Fruit fly (Drosophila melanogaster): Measurements from ENCODE around the gene anox.

DNA sequence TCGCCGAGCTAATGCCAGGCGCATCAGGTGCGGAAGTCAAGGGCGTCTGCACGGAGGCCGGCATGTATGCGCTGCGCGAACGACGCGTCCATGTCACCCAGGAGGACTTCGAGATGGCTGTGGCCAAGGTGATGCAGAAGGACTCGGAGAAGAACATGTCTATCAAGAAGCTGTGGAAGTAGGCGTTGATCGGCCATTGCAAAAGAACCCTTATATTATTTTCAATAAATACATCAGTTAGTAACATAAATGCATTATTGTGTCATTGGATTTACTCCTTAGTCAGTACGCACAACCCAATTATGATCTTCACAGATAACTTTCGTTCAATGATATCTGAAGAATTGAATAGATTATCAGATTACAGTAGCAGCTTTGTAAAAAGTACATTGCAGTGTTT, 1.7 kb downstream of the anox start, which contains the start of gene CG1801:
- TF ChIP-seq usp (GFP tag; optimal IDR thresholded peaks at IDR 0.05) (no peak), Dfd (GFP tag; optimal IDR thresholded peaks at IDR 0.05) (no peak), OdsH (GFP tag; optimal IDR thresholded peaks at IDR 0.05) (no peak), Hr83 (GFP tag; optimal IDR thresholded peaks at IDR 0.05; ENCODE audit: poor library complexity, severe bottlenecking) (no peak), sage (GFP tag; optimal IDR thresholded peaks at IDR 0.05) (no peak), CrebA (GFP tag; optimal IDR thresholded peaks at IDR 0.05; ENCODE audit: borderline replicate concordance) (no peak)
